Fruit fly (Drosophila melanogaster): ENCODE measurements around the gene vig2.

vig2 gene

DNA sequence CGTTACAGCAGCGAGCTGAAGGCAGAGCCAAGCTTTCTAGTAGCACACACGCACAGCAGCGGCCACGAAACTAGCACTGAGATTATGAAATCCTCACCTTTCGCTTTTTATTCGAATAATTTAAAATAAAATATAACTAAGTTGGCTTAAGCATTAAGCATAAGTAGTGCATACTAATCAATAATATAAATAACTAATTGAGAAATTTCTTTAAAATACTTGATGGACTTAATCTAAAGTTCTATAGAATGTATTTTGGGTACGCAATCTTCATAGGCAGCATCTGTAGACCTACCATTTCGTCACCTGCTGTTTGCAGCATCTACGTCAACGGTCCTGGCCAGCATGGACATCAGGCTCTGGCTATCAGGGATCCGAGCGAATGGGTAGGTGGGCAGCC lies 29.2 kb downstream of the vig2 start (continued):
- TF ChIP-seq CG4328 (GFP tag; optimal IDR thresholded peaks at IDR 0.05) (no peak), CG9727 (GFP tag; optimal IDR thresholded peaks at IDR 0.05) (no peak), maf-S (GFP tag; optimal IDR thresholded peaks at IDR 0.05) (no peak), crc (GFP tag; optimal IDR thresholded peaks at IDR 0.05) (no peak), CG30431 (GFP tag; optimal IDR thresholded peaks at IDR 0.05) (no peak), Usf (GFP tag; optimal IDR thresholded peaks at IDR 0.05) (no peak), pzg (GFP tag; optimal IDR thresholded peaks at IDR 0.05) (no peak), nerfin-2 (GFP tag; IDR thresholded peaks at IDR 0.05; ENCODE audit: partially characterized antibody) (no peak), Med (GFP tag) (peak; percentile 49), CG7963 (GFP tag; IDR thresholded peaks at IDR 0.05; ENCODE audit: partially characterized antibody) (no peak), trh (GFP tag; optimal IDR thresholded peaks at IDR 0.05) (no peak), lov (optimal IDR thresholded peaks at IDR 0.05) (no peak), lov (GFP tag; IDR thresholded peaks at IDR 0.05) (no peak), schlank (tag; optimal IDR thresholded peaks at IDR 0.05) (no peak), Six4 (GFP tag; optimal IDR thresholded peaks at IDR 0.05) (no peak), lbe (GFP tag; optimal IDR thresholded peaks at IDR 0.05) (no peak), Dbx (GFP tag; IDR thresholded peaks at IDR 0.05) (no peak), Oli (tag; optimal IDR thresholded peaks at IDR 0.05) (peak; percentile 5), CG4282 (GFP tag; optimal IDR thresholded peaks at IDR 0.05) (no peak), Jarid2 (GFP tag; optimal IDR thresholded peaks at IDR 0.05) (no peak), Taf1 (GFP tag; IDR thresholded peaks at IDR 0.05) (no peak), org-1 (GFP tag; optimal IDR thresholded peaks at IDR 0.05) (peak; percentile 10), Fer3 (tag; optimal IDR thresholded peaks at IDR 0.05) (peak; percentile 25), cg (GFP tag; optimal IDR thresholded peaks at IDR 0.05) (no peak), stwl (tag; optimal IDR thresholded peaks at IDR 0.05) (no peak), CG10267 (tag; optimal IDR thresholded peaks at IDR 0.05) (peak; percentile 22), CG8359 (GFP tag; optimal IDR thresholded peaks at IDR 0.05; ENCODE audit: borderline replicate concordance) (no peak), Max (GFP tag; optimal IDR thresholded peaks at IDR 0.05) (no peak), CG4360 (GFP tag; IDR thresholded peaks at IDR 0.05) (no peak), emc (GFP tag; optimal IDR thresholded peaks at IDR 0.05) (no peak), Sox102F (GFP tag; optimal IDR thresholded peaks at IDR 0.05) (peak; percentile 4), jumu (GFP tag; optimal IDR thresholded peaks at IDR 0.05) (no peak), Ets65A (GFP tag) (no peak), pnt (GFP tag; optimal IDR thresholded peaks at IDR 0.05) (no peak), CG12769 (tag; optimal IDR thresholded peaks at IDR 0.05) (no peak), Hsf (GFP tag; optimal IDR thresholded peaks at IDR 0.05) (no peak), row (GFP tag; IDR thresholded peaks at IDR 0.05) (peak; percentile 61; the same call in 2 of the 3 replicates), Hmr (GFP tag; optimal IDR thresholded peaks at IDR 0.05) (peak; percentile 34), Stat92E (GFP tag; optimal IDR thresholded peaks at IDR 0.05) (no peak), MTF-1 (GFP tag; optimal IDR thresholded peaks at IDR 0.05; ENCODE audit: borderline replicate concordance) (no peak), Bteb2 (GFP tag; optimal IDR thresholded peaks at IDR 0.05) (no peak), Hr39 (optimal IDR thresholded peaks at IDR 0.05) (no peak), jigr1 (GFP tag; IDR thresholded peaks at IDR 0.05) (no peak), wek (GFP tag; optimal IDR thresholded peaks at IDR 0.05) (no peak), Hr3 (GFP tag; optimal IDR thresholded peaks at IDR 0.05) (no peak), abd-A (tag; optimal IDR thresholded peaks at IDR 0.05) (no peak), fu2 (GFP tag; optimal IDR thresholded peaks at IDR 0.05) (no peak), Sox100B (GFP tag; optimal IDR thresholded peaks at IDR 0.05) (peak; percentile 5), br (optimal IDR thresholded peaks at IDR 0.05) (no peak), CG2889 (GFP tag; IDR thresholded peaks at IDR 0.05) (no peak), D (optimal IDR thresholded peaks at IDR 0.05) (no peak), D (GFP tag; optimal IDR thresholded peaks at IDR 0.05) (no peak), CG11093 (GFP tag; IDR thresholded peaks at IDR 0.05) (no peak)
